Worm (Caenorhabditis elegans) whole organism, L2 larva: Measurements from ENCODE around the gene set-26.
"Not testable (repeated sequence)": the region's sequence is repeated elsewhere in the genome, so short reads cannot be mapped to it uniquely, and the experiment has no call there.

Source experiments
- C34F6.9 ChIP-seq: fragments of 150-350 bp; optimal IDR thresholded peaks from 2 replicates; lab custom pipeline; 2014; ENCODE audit warnings: missing biosample characterization, missing genetic modification characterization
- F13H6.1 ChIP-seq: sonication (generic microtip); optimal IDR thresholded peaks from 2 replicates; lab custom pipeline; 2016; ENCODE audit warnings: missing genetic modification characterization, missing compliant biosample characterization
- R02D3.7 ChIP-seq: fragments of 150-350 bp; optimal IDR thresholded peaks from 2 replicates; lab custom pipeline; 2014; ENCODE audit warnings: missing biosample characterization, missing genetic modification characterization
- Y55F3AM.14 ChIP-seq: fragments of 200-800 bp; sonication (Bioruptor generic); optimal IDR thresholded peaks from 2 replicates; lab custom pipeline; 2018; ENCODE audit warnings: mild to moderate bottlenecking, missing genetic modification characterization, missing compliant biosample characterization
- ZK546.5 ChIP-seq: sonication (generic microtip); optimal IDR thresholded peaks from 2 replicates; lab custom pipeline; 2017; ENCODE audit warnings: missing biosample characterization, missing genetic modification characterization
- alr-1 ChIP-seq: fragments of 150-350 bp; optimal IDR thresholded peaks from 2 replicates; lab custom pipeline; 2014; ENCODE audit warnings: missing biosample characterization, missing genetic modification characterization
- aly-2 ChIP-seq: fragments of 150-350 bp; optimal IDR thresholded peaks from 2 replicates; lab custom pipeline; 2014; ENCODE audit warnings: missing biosample characterization, missing genetic modification characterization
- ama-1 ChIP-seq: fragments of 150-350 bp; optimal IDR thresholded peaks from 2 replicates; lab custom pipeline; 2018; ENCODE audit warnings: inconsistent platforms
- ceh-16 ChIP-seq: fragments of 150-350 bp; optimal IDR thresholded peaks from 2 replicates; lab custom pipeline; 2014; ENCODE audit warnings: missing biosample characterization, missing genetic modification characterization
- ceh-82 ChIP-seq: fragments of 150-350 bp; optimal IDR thresholded peaks from 2 replicates; lab custom pipeline; 2014; ENCODE audit warnings: missing biosample characterization, missing genetic modification characterization
- dmd-4 ChIP-seq: sonication (generic microtip); optimal IDR thresholded peaks from 2 replicates; lab custom pipeline; 2017; ENCODE audit warnings: missing biosample characterization, missing genetic modification characterization
- egl-27 ChIP-seq: sonication (generic microtip); optimal IDR thresholded peaks from 3 replicates; lab custom pipeline; 2017; ENCODE audit warnings: missing biosample characterization, missing genetic modification reagents, missing genetic modification characterization
- elt-3 ChIP-seq: sonication (generic microtip); optimal IDR thresholded peaks from 2 replicates; lab custom pipeline; 2017; ENCODE audit warnings: missing biosample characterization, missing genetic modification characterization
- gmeb-1 ChIP-seq: fragments of 150-350 bp; optimal IDR thresholded peaks from 2 replicates; lab custom pipeline; 2014; ENCODE audit warnings: missing biosample characterization, missing genetic modification characterization
- lin-11 ChIP-seq: fragments of 150-350 bp; sonication (generic microtip); optimal IDR thresholded peaks from 2 replicates; lab custom pipeline; 2014; ENCODE audit warnings: missing biosample characterization, missing genetic modification characterization, inconsistent platforms, mixed read lengths
- lin-13 ChIP-seq: fragments of 150-350 bp; optimal IDR thresholded peaks from 2 replicates; lab custom pipeline; 2014; ENCODE audit warnings: missing biosample characterization, missing genetic modification reagents, missing genetic modification characterization
- lin-39 ChIP-seq: fragments of 150-350 bp; optimal IDR thresholded peaks from 2 replicates; lab custom pipeline; 2014; ENCODE audit warnings: missing biosample characterization, missing genetic modification reagents, missing genetic modification characterization
- nhr-10 ChIP-seq: sonication (generic microtip); optimal IDR thresholded peaks from 2 replicates; lab custom pipeline; 2017; ENCODE audit warnings: missing biosample characterization, missing genetic modification characterization
- nhr-12 ChIP-seq: fragments of 150-350 bp; optimal IDR thresholded peaks from 2 replicates; lab custom pipeline; 2014; ENCODE audit warnings: missing biosample characterization, missing genetic modification characterization
- nhr-129 ChIP-seq: fragments of 150-350 bp; optimal IDR thresholded peaks from 2 replicates; lab custom pipeline; 2014; ENCODE audit warnings: missing biosample characterization, missing genetic modification characterization
- nhr-21 ChIP-seq: fragments of 150-350 bp; optimal IDR thresholded peaks from 2 replicates; lab custom pipeline; 2014; ENCODE audit warnings: missing biosample characterization, missing genetic modification characterization
- nhr-23 ChIP-seq: fragments of 150-350 bp; optimal IDR thresholded peaks from 2 replicates; lab custom pipeline; 2014; ENCODE audit warnings: missing biosample characterization, missing genetic modification reagents, missing genetic modification characterization
- nhr-25 ChIP-seq: fragments of 150-350 bp; sonication (generic microtip); optimal IDR thresholded peaks from 3 replicates; lab custom pipeline; 2014; ENCODE audit warnings: missing biosample characterization, missing genetic modification characterization
- nhr-6 ChIP-seq: fragments of 150-350 bp; optimal IDR thresholded peaks from 2 replicates; lab custom pipeline; 2014; ENCODE audit warnings: missing biosample characterization, missing genetic modification characterization
- nhr-77 ChIP-seq: fragments of 150-350 bp; optimal IDR thresholded peaks from 2 replicates; lab custom pipeline; 2014; ENCODE audit warnings: missing biosample characterization, missing genetic modification characterization
- peb-1 ChIP-seq: fragments of 150-350 bp; optimal IDR thresholded peaks from 2 replicates; lab custom pipeline; 2014; ENCODE audit warnings: missing biosample characterization, missing genetic modification characterization
- sem-4 ChIP-seq: fragments of 150-350 bp; optimal IDR thresholded peaks from 2 replicates; lab custom pipeline; 2014; ENCODE audit warnings: missing biosample characterization, missing genetic modification reagents, missing genetic modification characterization
- skn-1 ChIP-seq: sonication (generic microtip); optimal IDR thresholded peaks from 2 replicates; lab custom pipeline; 2017; ENCODE audit warnings: missing biosample characterization, missing genetic modification characterization
- sma-3 ChIP-seq: sonication (generic microtip); optimal IDR thresholded peaks from 2 replicates; lab custom pipeline; 2016; ENCODE audit warnings: missing genetic modification reagents, missing genetic modification characterization, missing compliant biosample characterization
- sma-9 ChIP-seq, 2 experiments: fragments of 150-350 bp in 1 of 2; sonication (generic microtip) in 1 of 2; optimal IDR thresholded peaks; 2 replicates each; lab custom pipeline; 2014 to 2016; ENCODE audit warnings: missing genetic modification characterization in 2 of 2, mild to moderate bottlenecking in 1 of 2, missing biosample characterization in 1 of 2, missing compliant biosample characterization in 1 of 2, missing genetic modification reagents in 1 of 2, moderate library complexity in 1 of 2
- snpc-4 ChIP-seq: fragments of 150-350 bp; optimal IDR thresholded peaks from 2 replicates; lab custom pipeline; 2014; ENCODE audit warnings: missing biosample characterization, missing genetic modification characterization
- unc-55 ChIP-seq: fragments of 150-350 bp; sonication (generic microtip); optimal IDR thresholded peaks from 3 replicates; lab custom pipeline; 2014; ENCODE audit warnings: missing biosample characterization, missing genetic modification reagents, missing genetic modification characterization
- zag-1 ChIP-seq: fragments of 150-350 bp; optimal IDR thresholded peaks from 2 replicates; lab custom pipeline; 2014; ENCODE audit warnings: missing biosample characterization, missing genetic modification characterization
- ztf-1 ChIP-seq: fragments of 200-800 bp; sonication (Bioruptor generic); conservative IDR thresholded peaks from 2 replicates; pipeline ENCODE4 v1.3.6; 2022; ENCODE audit warnings: missing genetic modification characterization, missing compliant biosample characterization
- ztf-11 ChIP-seq: sonication (generic microtip); optimal IDR thresholded peaks from 2 replicates; lab custom pipeline; 2017; ENCODE audit warnings: missing biosample characterization, missing genetic modification characterization
- ztf-4 ChIP-seq: fragments of 150-350 bp; optimal IDR thresholded peaks from 2 replicates; lab custom pipeline; 2014; ENCODE audit warnings: missing biosample characterization, missing genetic modification characterization

Gene set-26

ce11 chrIV:16656232-16656631 is 549 bp upstream of the set-26 start, which contains the start of gene tsr-2 (continued):
- TF ChIP-seq ama-1 (lab: Kevin White, UChicago) (peak; percentile 40), lin-13 (peak; percentile 91), ceh-82 (tag; lab: Kevin White, UChicago) (peak; percentile 13), sma-9 (GFP tag; optimal IDR thresholded peaks at IDR 0.05; lab: Kevin White, UChicago) (peak; percentile 82), sma-9 (tag; optimal IDR thresholded peaks at IDR 0.05; lab: Kevin White, UChicago) (no peak)

- not testable (repeated sequence) for TF ChIP-seq nhr-129 (tag; lab: Kevin White, UChicago); skn-1 (tag; lab: Kevin White, UChicago); nhr-25
These were observed 9.5 kb downstream of the set-26 start, which contains the start of gene Y51H4A.13 for ce11 chrIV:16646192-16646544. Gene Y51H4A.13, minus strand, starts transcription at chrIV:16646373.

ce11 chrIV:16645492-16646191 is 10.0 kb downstream of the set-26 start:
- TF ChIP-seq elt-3 (tag; lab: Kevin White, UChicago) (no peak), unc-55 (GFP tag; lab: Kevin White, UChicago) (no peak), peb-1 (no peak), F13H6.1 (no peak), zag-1 (no peak), sma-3 (GFP tag; lab: Kevin White, UChicago) (no peak)

- no peak for TF ChIP-seq peb-1
- no peak for TF ChIP-seq nhr-6 (tag; lab: Kevin White, UChicago)
- TF ChIP-seq R02D3.7 (tag; lab: Kevin White, UChicago): no peak
- TF ChIP-seq elt-3 (tag; lab: Kevin White, UChicago): no peak
- no peak for TF ChIP-seq lin-13
- TF ChIP-seq egl-27 (tag; lab: Kevin White, UChicago): no peak
- TF ChIP-seq skn-1 (tag; lab: Kevin White, UChicago): no peak
- no peak for TF ChIP-seq ztf-4 (tag; lab: Kevin White, UChicago)
- no peak for TF ChIP-seq aly-2 (tag; lab: Kevin White, UChicago)
- no peak for TF ChIP-seq zag-1
- no peak for TF ChIP-seq sem-4
- no peak for TF ChIP-seq Y55F3AM.14
- TF ChIP-seq snpc-4 (tag; lab: Kevin White, UChicago): no peak
These were observed 11.9 kb downstream of the set-26 start for ce11 chrIV:16643782-16644181.

DNA sequence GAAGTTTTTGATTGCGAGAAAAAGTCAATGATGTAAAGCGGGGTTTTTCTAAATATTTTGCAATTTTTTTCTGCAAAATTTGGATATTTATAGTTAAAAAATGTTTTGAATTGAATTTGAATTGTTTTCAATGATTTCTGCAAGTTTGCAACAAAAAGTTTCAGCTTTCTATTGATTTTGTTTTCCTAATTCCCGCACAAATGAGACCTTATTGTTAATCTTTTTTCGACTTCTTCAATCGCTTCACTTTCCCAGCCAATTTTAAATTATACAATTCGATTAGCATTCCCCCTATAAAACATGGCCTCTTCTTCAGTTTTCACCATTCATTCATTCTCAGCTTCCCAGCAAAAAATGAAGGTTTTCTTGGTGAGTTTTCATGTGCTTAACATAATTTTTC is 25.1 kb downstream of the set-26 start, which contains the start of gene fipr-27:
fipr-27 (plus strand) TSS at position 301 of the 400 bp plus-strand sequence.
- TF ChIP-seq ztf-4 (tag; lab: Kevin White, UChicago) (no peak), nhr-21 (tag; lab: Kevin White, UChicago) (no peak), alr-1 (no peak), F13H6.1 (no peak), lin-39 (tag; lab: Kevin White, UChicago) (no peak), ztf-1 (no peak), sma-3 (GFP tag; lab: Kevin White, UChicago) (no peak), dmd-4 (no peak), ztf-11 (no peak), ceh-16 (tag; lab: Kevin White, UChicago) (no peak), sma-9 (GFP tag; optimal IDR thresholded peaks at IDR 0.05; lab: Kevin White, UChicago) (no peak), sma-9 (tag; optimal IDR thresholded peaks at IDR 0.05; lab: Kevin White, UChicago) (no peak), gmeb-1 (tag; lab: Kevin White, UChicago) (no peak), nhr-23 (no peak), nhr-10 (tag; lab: Kevin White, UChicago) (no peak), ama-1 (lab: Kevin White, UChicago) (no peak), lin-11 (tag; lab: Kevin White, UChicago) (no peak), sem-4 (no peak)
- TF ChIP-seq, all 48 proteins: peak for 0

DNA sequence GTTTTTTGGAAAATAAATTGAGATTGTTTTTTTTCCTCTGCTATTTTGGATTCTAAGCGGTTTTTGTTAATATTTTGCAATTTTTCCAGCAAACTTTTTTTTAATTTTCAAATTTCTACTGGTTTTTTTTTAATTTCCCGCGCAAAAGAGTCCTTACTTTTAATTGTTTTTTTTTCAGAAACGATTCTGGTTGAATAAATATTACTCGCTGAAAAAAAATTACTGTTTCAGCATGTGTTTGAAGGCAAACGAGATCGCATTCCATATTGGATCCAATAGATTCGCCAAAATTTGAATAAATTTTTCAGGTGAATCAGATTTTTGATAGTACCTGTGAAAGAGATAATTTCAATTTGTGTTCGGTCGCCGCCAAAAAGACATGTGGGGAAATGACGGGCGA is 25.9 kb downstream of the set-26 start:
- no peak for TF ChIP-seq ZK546.5 (tag; lab: Kevin White, UChicago)
- no peak for TF ChIP-seq C34F6.9
- no peak for TF ChIP-seq elt-3 (tag; lab: Kevin White, UChicago)
- TF ChIP-seq nhr-12: no peak
- no peak for TF ChIP-seq R02D3.7 (tag; lab: Kevin White, UChicago)
- TF ChIP-seq dmd-4: no peak
- no peak for TF ChIP-seq alr-1
- TF ChIP-seq Y55F3AM.14: no peak
- TF ChIP-seq aly-2 (tag; lab: Kevin White, UChicago): no peak
- no peak for TF ChIP-seq nhr-77 (tag; lab: Kevin White, UChicago)
